Fruit fly (Drosophila melanogaster) whole organism, embryonic: ENCODE measurements around the gene CG14079.

Experiments
- Asciz ChIP-seq: fragments of 200-800 bp; sonication (Bioruptor generic); optimal IDR thresholded peaks from 2 replicates; lab custom pipeline; 2017; ENCODE audit warnings: missing biosample characterization, mild to moderate bottlenecking, missing genetic modification characterization, missing genetic modification reagents
- Atf-2 ChIP-seq: fragments of 200-800 bp; sonication (Bioruptor generic); optimal IDR thresholded peaks from 2 replicates; lab custom pipeline; 2016; ENCODE audit warnings: missing biosample characterization, missing genetic modification characterization
- Bdp1 ChIP-seq: fragments of 200-800 bp; sonication (Bioruptor generic); optimal IDR thresholded peaks from 3 replicates; lab custom pipeline; 2016; ENCODE audit warnings: missing biosample characterization, missing genetic modification characterization
- Bgb ChIP-seq: fragments of 200-800 bp; sonication (Bioruptor generic); IDR thresholded peaks from 2 replicates; pipeline ENCODE4 v1.3.6; 2022; ENCODE audit warnings: missing biosample characterization, missing genetic modification characterization; ENCODE audit not compliant: partially characterized antibody
- BtbVII ChIP-seq: fragments of 200-800 bp; sonication (Bioruptor generic); optimal IDR thresholded peaks from 3 replicates; lab custom pipeline; 2017; ENCODE audit warnings: missing biosample characterization, mild to moderate bottlenecking, missing genetic modification characterization
- CG10209 ChIP-seq: fragments of 200-800 bp; sonication (Bioruptor generic); optimal IDR thresholded peaks from 3 replicates; lab custom pipeline; 2017; ENCODE audit warnings: missing biosample characterization, mild to moderate bottlenecking, missing genetic modification characterization, missing genetic modification reagents
- CG10979 ChIP-seq: fragments of 200-800 bp; sonication (Bioruptor generic); optimal IDR thresholded peaks from 2 replicates; lab custom pipeline; 2018; ENCODE audit warnings: missing biosample characterization, mild to moderate bottlenecking, missing genetic modification characterization, moderate library complexity
- CG11093 ChIP-seq: fragments of 200-800 bp; sonication (Bioruptor generic); IDR thresholded peaks from 3 replicates; pipeline ENCODE4 v1.3.6; 2022; ENCODE audit warnings: missing biosample characterization, missing genetic modification characterization
- CG12942 ChIP-seq: fragments of 200-800 bp; sonication (Bioruptor generic); optimal IDR thresholded peaks from 3 replicates; lab custom pipeline; 2016; ENCODE audit warnings: missing biosample characterization, missing genetic modification characterization
- CG13287 ChIP-seq: fragments of 200-800 bp; sonication (Bioruptor generic); IDR thresholded peaks from 2 replicates; pipeline ENCODE4 v1.3.6; 2022; ENCODE audit warnings: missing biosample characterization, missing genetic modification characterization; ENCODE audit not compliant: partially characterized antibody
- CG15011 ChIP-seq: fragments of 200-800 bp; sonication (Bioruptor generic); optimal IDR thresholded peaks from 3 replicates; lab custom pipeline; 2018; ENCODE audit warnings: missing biosample characterization, mild to moderate bottlenecking, missing genetic modification characterization
- CG15696 ChIP-seq: fragments of 200-800 bp; sonication (Bioruptor generic); optimal IDR thresholded peaks from 2 replicates; lab custom pipeline; 2019; ENCODE audit warnings: missing biosample characterization, mild to moderate bottlenecking, missing genetic modification characterization, moderate library complexity
- CG18011 ChIP-seq: fragments of 200-800 bp; sonication (Bioruptor generic); optimal IDR thresholded peaks from 2 replicates; lab custom pipeline; 2017; ENCODE audit warnings: missing biosample characterization, missing genetic modification characterization, mild to moderate bottlenecking, moderate library complexity, missing genotype
- CG30431 ChIP-seq: fragments of 200-800 bp; sonication (Bioruptor generic); optimal IDR thresholded peaks from 2 replicates; lab custom pipeline; 2017; ENCODE audit warnings: missing biosample characterization, missing genetic modification characterization
- CG3163 ChIP-seq: fragments of 200-800 bp; sonication (Bioruptor generic); optimal IDR thresholded peaks from 3 replicates; lab custom pipeline; 2016; ENCODE audit warnings: missing biosample characterization, missing genetic modification characterization
- CG3838 ChIP-seq: fragments of 200-800 bp; sonication (Bioruptor generic); optimal IDR thresholded peaks from 3 replicates; lab custom pipeline; 2016; ENCODE audit warnings: missing biosample characterization, missing genetic modification characterization
- CG43689 ChIP-seq: fragments of 200-800 bp; sonication (Bioruptor generic); IDR thresholded peaks from 2 replicates; pipeline ENCODE4 v1.3.6; 2022; ENCODE audit warnings: missing biosample characterization, missing genetic modification characterization
- CG4424 ChIP-seq: fragments of 200-800 bp; sonication (Bioruptor generic); optimal IDR thresholded peaks from 3 replicates; lab custom pipeline; 2016; ENCODE audit warnings: missing biosample characterization, missing genetic modification characterization
- CG5953 ChIP-seq: fragments of 200-800 bp; sonication (Bioruptor generic); IDR thresholded peaks from 2 replicates; pipeline ENCODE4 v1.3.6; 2022; ENCODE audit warnings: missing biosample characterization, missing genetic modification characterization
- CG6654 ChIP-seq: fragments of 200-800 bp; sonication (Bioruptor generic); optimal IDR thresholded peaks from 2 replicates; lab custom pipeline; 2017; ENCODE audit warnings: missing biosample characterization, mild to moderate bottlenecking, missing genetic modification characterization
- CG6813 ChIP-seq: fragments of 200-800 bp; sonication (Bioruptor generic); optimal IDR thresholded peaks from 2 replicates; lab custom pipeline; 2017; ENCODE audit warnings: missing biosample characterization, missing genetic modification characterization, mild to moderate bottlenecking, moderate library complexity, missing genetic modification reagents
- CG7556 ChIP-seq: fragments of 200-800 bp; sonication (Bioruptor generic); optimal IDR thresholded peaks from 2 replicates; lab custom pipeline; 2017; ENCODE audit warnings: missing biosample characterization, mild to moderate bottlenecking, missing genetic modification characterization
- CG7987 ChIP-seq: fragments of 200-800 bp; sonication (Bioruptor generic); optimal IDR thresholded peaks from 2 replicates; lab custom pipeline; 2018; ENCODE audit warnings: missing biosample characterization, mild to moderate bottlenecking, missing genetic modification characterization, moderate library complexity
- CG8359 ChIP-seq: fragments of 200-800 bp; sonication (Bioruptor generic); optimal IDR thresholded peaks from 2 replicates; lab custom pipeline; 2017; ENCODE audit warnings: missing biosample characterization, mild to moderate bottlenecking, missing genetic modification characterization, borderline replicate concordance
- Chrac-16 ChIP-seq: fragments of 200-800 bp; sonication (Bioruptor generic); optimal IDR thresholded peaks from 3 replicates; lab custom pipeline; 2016; ENCODE audit warnings: missing biosample characterization, missing genetic modification characterization
- CoRest ChIP-seq: fragments of 200-800 bp; sonication (Bioruptor generic); optimal IDR thresholded peaks from 3 replicates; lab custom pipeline; 2018; ENCODE audit warnings: missing biosample characterization, mild to moderate bottlenecking, missing genetic modification characterization, moderate library complexity
- Dek ChIP-seq: fragments of 200-800 bp; sonication (Bioruptor generic); optimal IDR thresholded peaks from 3 replicates; lab custom pipeline; 2019; ENCODE audit warnings: missing biosample characterization, mild to moderate bottlenecking, missing genetic modification characterization, moderate library complexity
- Doc3 ChIP-seq: fragments of 200-800 bp; sonication (Bioruptor generic); IDR thresholded peaks from 3 replicates; pipeline ENCODE4 v1.3.6; 2022; ENCODE audit warnings: missing biosample characterization, missing genetic modification characterization; ENCODE audit not compliant: partially characterized antibody
- Hr78 ChIP-seq, 2 experiments: fragments of 200-800 bp in 1 of 2; fragments of >200 bp in 1 of 2; sonication (Bioruptor generic) in 1 of 2; optimal IDR thresholded peaks; 2 replicates each; lab custom pipeline; 2017 to 2019; ENCODE audit warnings: missing biosample characterization in 2 of 2, missing genetic modification characterization in 2 of 2, mild to moderate bottlenecking in 1 of 2, moderate library complexity in 1 of 2
- MBD-R2 ChIP-seq: fragments of 200-800 bp; sonication (Bioruptor generic); IDR thresholded peaks from 2 replicates; pipeline ENCODE4 v1.3.6; 2022; ENCODE audit warnings: missing biosample characterization, missing genetic modification characterization
- Nf-YC ChIP-seq: fragments of 200-800 bp; optimal IDR thresholded peaks from 3 replicates; lab custom pipeline; 2019; ENCODE audit warnings: missing biosample characterization, mild to moderate bottlenecking, missing genetic modification characterization, moderate library complexity
- Sry-δ ChIP-seq: fragments of 200-800 bp; sonication (Bioruptor generic); optimal IDR thresholded peaks from 2 replicates; lab custom pipeline; 2016; ENCODE audit warnings: missing biosample characterization, missing genetic modification characterization
- aop ChIP-seq: fragments of 200-800 bp; sonication (Bioruptor generic); IDR thresholded peaks from 2 replicates; pipeline ENCODE4 v1.3.6; 2022; ENCODE audit warnings: missing biosample characterization, missing genetic modification characterization
- bigmax ChIP-seq: fragments of 200-800 bp; sonication (Bioruptor generic); optimal IDR thresholded peaks from 2 replicates; lab custom pipeline; 2018; ENCODE audit warnings: missing biosample characterization, mild to moderate bottlenecking, missing genetic modification characterization
- cad ChIP-seq: fragments of >200 bp; optimal IDR thresholded peaks from 2 replicates; lab custom pipeline; 2017; ENCODE audit warnings: missing biosample characterization, missing genetic modification characterization
- cato ChIP-seq: fragments of 200-800 bp; sonication (Bioruptor generic); optimal IDR thresholded peaks from 2 replicates; lab custom pipeline; 2016; ENCODE audit warnings: missing biosample characterization, missing genetic modification characterization, borderline replicate concordance
- chn ChIP-seq: fragments of 200-800 bp; sonication (Bioruptor generic); optimal IDR thresholded peaks from 2 replicates; lab custom pipeline; 2016; ENCODE audit warnings: missing biosample characterization, missing genetic modification characterization
- da ChIP-seq: fragments of 200-800 bp; sonication (Bioruptor generic); optimal IDR thresholded peaks from 2 replicates; lab custom pipeline; 2016; ENCODE audit warnings: missing biosample characterization, missing genetic modification characterization
- dimm ChIP-seq: fragments of 200-800 bp; sonication (Bioruptor generic); IDR thresholded peaks from 2 replicates; pipeline ENCODE4 v1.3.6; 2022; ENCODE audit warnings: missing biosample characterization, missing genetic modification characterization
- eyg ChIP-seq: fragments of 200-800 bp; sonication (Bioruptor generic); optimal IDR thresholded peaks from 3 replicates; lab custom pipeline; 2016; ENCODE audit warnings: missing biosample characterization, missing genetic modification characterization
- fu2 ChIP-seq: fragments of 200-800 bp; sonication (Bioruptor generic); optimal IDR thresholded peaks from 2 replicates; lab custom pipeline; 2016; ENCODE audit warnings: missing biosample characterization, missing genetic modification characterization
- grau ChIP-seq: fragments of 200-800 bp; optimal IDR thresholded peaks from 3 replicates; lab custom pipeline; 2019; ENCODE audit warnings: missing biosample characterization, mild to moderate bottlenecking, missing genetic modification characterization, moderate library complexity
- gsb-n ChIP-seq: fragments of 200-800 bp; sonication (Bioruptor generic); optimal IDR thresholded peaks from 3 replicates; lab custom pipeline; 2018; ENCODE audit warnings: missing biosample characterization, mild to moderate bottlenecking, missing genetic modification characterization
- pita ChIP-seq: fragments of 200-800 bp; sonication (Bioruptor generic); optimal IDR thresholded peaks from 2 replicates; lab custom pipeline; 2017; ENCODE audit warnings: missing biosample characterization, mild to moderate bottlenecking, missing genetic modification characterization
- pzg ChIP-seq: fragments of 200-800 bp; sonication (Bioruptor generic); optimal IDR thresholded peaks from 3 replicates; lab custom pipeline; 2018; ENCODE audit warnings: missing biosample characterization, mild to moderate bottlenecking, missing genetic modification characterization, moderate library complexity
- ro ChIP-seq: fragments of 200-800 bp; sonication (Bioruptor generic); IDR thresholded peaks from 2 replicates; pipeline ENCODE4 v1.3.6; 2022; ENCODE audit warnings: missing biosample characterization, missing genetic modification characterization
- sisA ChIP-seq: fragments of 200-800 bp; sonication (Bioruptor generic); IDR thresholded peaks from 2 replicates; pipeline ENCODE4 v1.3.6; 2022; ENCODE audit warnings: missing biosample characterization, missing genetic modification characterization
- so ChIP-seq: fragments of 200-800 bp; sonication (Bioruptor generic); IDR thresholded peaks from 3 replicates; pipeline ENCODE4 v1.3.6; 2022; ENCODE audit warnings: missing biosample characterization, missing genetic modification characterization
- sug ChIP-seq: fragments of 200-800 bp; optimal IDR thresholded peaks from 2 replicates; lab custom pipeline; 2019; ENCODE audit warnings: missing biosample characterization, mild to moderate bottlenecking, missing genetic modification characterization, moderate library complexity

CG14079 gene

DNA sequence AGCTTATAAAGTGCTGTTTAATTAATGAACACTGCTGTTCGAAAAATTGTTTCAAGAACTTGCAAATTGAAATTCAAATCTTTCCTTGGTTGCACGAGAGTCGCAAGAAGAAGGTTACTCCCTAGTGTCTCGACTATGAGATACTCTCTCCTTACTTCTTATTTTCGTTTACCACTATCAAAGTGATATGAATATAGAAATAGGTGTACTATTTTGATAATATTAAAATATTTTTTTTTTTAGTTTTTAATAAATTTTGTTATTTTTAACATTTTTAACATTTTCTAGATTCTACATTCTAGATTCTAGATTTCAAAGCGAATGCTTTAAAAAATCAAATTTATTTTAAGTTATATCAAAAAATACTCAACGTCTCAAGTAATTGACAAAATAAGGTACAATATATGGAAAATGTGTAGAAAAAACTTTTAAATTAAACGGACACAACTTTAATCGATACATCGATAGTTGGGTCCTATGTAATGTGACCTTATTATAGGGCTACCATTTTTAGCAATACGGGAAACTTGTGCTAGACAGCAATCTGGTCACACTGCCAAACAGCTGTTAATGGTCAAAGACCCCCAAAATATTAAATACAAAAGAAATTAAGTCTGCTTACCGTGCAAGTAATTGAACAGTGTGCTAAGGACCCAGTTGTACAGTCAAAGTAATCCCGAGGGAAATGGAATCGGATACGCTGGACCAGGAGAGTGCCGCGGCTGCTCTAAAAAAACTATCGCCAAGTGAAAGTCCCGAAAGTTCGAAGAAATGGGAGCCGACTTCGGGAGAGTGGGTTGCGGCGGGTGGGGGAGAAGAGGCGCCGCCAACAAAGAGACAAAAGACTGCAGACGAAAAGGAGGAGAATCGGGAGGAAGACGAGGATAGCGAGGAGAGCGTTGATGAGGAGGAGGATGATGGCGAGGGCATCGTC lies 5.4 kb upstream of the CG14079 start, which contains the start of gene MESR6 (continued):
- TF ChIP-seq pita (GFP tag; lab: Kevin White, UChicago) (no peak), CG11093 (GFP tag; lab: Robert Waterston, UW) (no peak), da (no peak), Bgb (GFP tag; lab: Robert Waterston, UW) (peak; percentile 85), Atf-2 (GFP tag; lab: Kevin White, UChicago) (no peak), pzg (peak; percentile 95), bigmax (GFP tag; lab: Kevin White, UChicago) (no peak), CG8359 (no peak), CG4424 (GFP tag; lab: Kevin White, UChicago) (no peak), eyg (GFP tag; lab: Kevin White, UChicago) (no peak), so (GFP tag; lab: Robert Waterston, UW) (no peak), aop (no peak), fu2 (GFP tag; lab: Kevin White, UChicago) (no peak), CG5953 (GFP tag; lab: Robert Waterston, UW) (no peak), Dek (tag; lab: Kevin White, UChicago) (peak; percentile 63), Asciz (peak; percentile 44), Sry-δ (peak; percentile 79), CG15696 (no peak), CG6654 (GFP tag; lab: Kevin White, UChicago) (no peak), gsb-n (tag; lab: Kevin White, UChicago) (no peak), Bdp1 (no peak), CG10979 (no peak), sug (tag; lab: Kevin White, UChicago) (peak; percentile 34), CG30431 (no peak), CoRest (tag; lab: Kevin White, UChicago) (peak; percentile 47), CG3838 (GFP tag; lab: Kevin White, UChicago) (no peak), BtbVII (GFP tag; lab: Kevin White, UChicago) (no peak), CG43689 (GFP tag; lab: Robert Waterston, UW) (no peak), CG13287 (GFP tag; lab: Robert Waterston, UW) (peak; percentile 91), CG3163 (no peak), CG15011 (GFP tag; lab: Kevin White, UChicago) (no peak), ro (no peak), CG6813 (GFP tag; lab: Kevin White, UChicago) (no peak), cato (GFP tag; lab: Kevin White, UChicago) (no peak), Chrac-16 (no peak), CG12942 (GFP tag; lab: Kevin White, UChicago) (no peak), Nf-YC (tag; lab: Kevin White, UChicago) (no peak), CG10209 (GFP tag; lab: Kevin White, UChicago) (peak; percentile 13), MBD-R2 (GFP tag; lab: Robert Waterston, UW) (peak; percentile 93), CG7987 (GFP tag; lab: Kevin White, UChicago) (peak; percentile 5), Doc3 (GFP tag; lab: Robert Waterston, UW) (peak; percentile 78), chn (GFP tag; lab: Kevin White, UChicago) (no peak), dimm (GFP tag; lab: Robert Waterston, UW) (no peak), grau (tag; lab: Kevin White, UChicago) (peak; percentile 39), CG18011 (no peak), sisA (no peak), CG7556 (peak; percentile 47), Hr78 (GFP tag; optimal IDR thresholded peaks at IDR 0.05; lab: Kevin White, UChicago) (no peak), cad (GFP tag; lab: Kevin White, UChicago) (no peak)
